Worm (Caenorhabditis elegans) whole organism, late embryonic: ENCODE measurements around the gene H08J19.1.

Experiments
- C08G9.2 ChIP-seq: sonication (generic microtip); optimal IDR thresholded peaks from 2 replicates; lab custom pipeline; 2016; ENCODE audit warnings: mild to moderate bottlenecking, missing genetic modification characterization, moderate library complexity, missing compliant biosample characterization
- F13H6.1 ChIP-seq: sonication (generic microtip); optimal IDR thresholded peaks from 2 replicates; lab custom pipeline; 2016; ENCODE audit warnings: missing genetic modification characterization, missing compliant biosample characterization
- K09A11.1 ChIP-seq: sonication (generic microtip); optimal IDR thresholded peaks from 2 replicates; lab custom pipeline; 2017; ENCODE audit warnings: antibody characterized with exemption, mild to moderate bottlenecking, missing genetic modification characterization, missing compliant biosample characterization; ENCODE audit not compliant: insufficient read depth
- ahr-1 ChIP-seq: sonication (generic microtip); optimal IDR thresholded peaks from 2 replicates; lab custom pipeline; 2016; ENCODE audit warnings: missing genetic modification characterization, missing compliant biosample characterization
- ceh-14 ChIP-seq: sonication (generic microtip); optimal IDR thresholded peaks from 2 replicates; lab custom pipeline; 2016; ENCODE audit warnings: missing genotype, missing genetic modification characterization, missing compliant biosample characterization
- ceh-2 ChIP-seq: sonication (generic microtip); optimal IDR thresholded peaks from 2 replicates; lab custom pipeline; 2016; ENCODE audit warnings: missing genotype, missing genetic modification characterization, missing compliant biosample characterization
- ceh-24 ChIP-seq: sonication (generic microtip); optimal IDR thresholded peaks from 2 replicates; lab custom pipeline; 2016; ENCODE audit warnings: mild to moderate bottlenecking, missing genetic modification characterization, missing compliant biosample characterization
- ceh-34 ChIP-seq: sonication (generic microtip); optimal IDR thresholded peaks from 2 replicates; lab custom pipeline; 2016; ENCODE audit warnings: mild to moderate bottlenecking, missing genetic modification characterization, missing compliant biosample characterization
- ceh-48 ChIP-seq: sonication (generic microtip); optimal IDR thresholded peaks from 2 replicates; lab custom pipeline; 2016; ENCODE audit warnings: missing genetic modification characterization, inconsistent platforms, missing compliant biosample characterization
- ceh-6 ChIP-seq: fragments of 200-800 bp; sonication (Bioruptor generic); optimal IDR thresholded peaks from 2 replicates; lab custom pipeline; 2018; ENCODE audit warnings: mild to moderate bottlenecking, missing genetic modification characterization, missing compliant biosample characterization
- dmd-4 ChIP-seq: sonication (generic microtip); optimal IDR thresholded peaks from 2 replicates; lab custom pipeline; 2016; ENCODE audit warnings: borderline replicate concordance, missing genetic modification characterization, missing compliant biosample characterization
- dve-1 ChIP-seq: sonication (generic microtip); optimal IDR thresholded peaks from 2 replicates; lab custom pipeline; 2017; ENCODE audit warnings: antibody characterized with exemption, mild to moderate bottlenecking, missing genetic modification characterization, missing compliant biosample characterization
- ets-4 ChIP-seq: sonication (generic microtip); optimal IDR thresholded peaks from 2 replicates; lab custom pipeline; 2016; ENCODE audit warnings: missing genetic modification characterization, missing compliant biosample characterization
- eyg-1 ChIP-seq: sonication (generic microtip); optimal IDR thresholded peaks from 2 replicates; lab custom pipeline; 2016; ENCODE audit warnings: missing genotype, missing genetic modification characterization, missing compliant biosample characterization
- fax-1 ChIP-seq: sonication (generic microtip); optimal IDR thresholded peaks from 2 replicates; lab custom pipeline; 2016; ENCODE audit warnings: missing genotype, missing genetic modification characterization, missing compliant biosample characterization
- fkh-6 ChIP-seq: sonication (generic microtip); optimal IDR thresholded peaks from 2 replicates; lab custom pipeline; 2016; ENCODE audit warnings: missing genetic modification characterization, missing compliant biosample characterization
- hlh-13 ChIP-seq: fragments of 200-800 bp; sonication (Bioruptor generic); optimal IDR thresholded peaks from 2 replicates; lab custom pipeline; 2018; ENCODE audit warnings: mild to moderate bottlenecking, missing genetic modification characterization, missing compliant biosample characterization
- hlh-30 ChIP-seq: sonication (generic microtip); optimal IDR thresholded peaks from 2 replicates; lab custom pipeline; 2017; ENCODE audit warnings: antibody characterized with exemption, missing genetic modification characterization, missing compliant biosample characterization; ENCODE audit not compliant: insufficient read depth
- hlh-8 ChIP-seq: sonication (generic microtip); optimal IDR thresholded peaks from 2 replicates; lab custom pipeline; 2016; ENCODE audit warnings: missing genotype, missing genetic modification characterization, missing compliant biosample characterization
- lin-11 ChIP-seq: fragments of 200-800 bp; sonication (Bioruptor generic); optimal IDR thresholded peaks from 2 replicates; lab custom pipeline; 2018; ENCODE audit warnings: mild to moderate bottlenecking, missing genetic modification characterization, missing compliant biosample characterization
- mec-3 ChIP-seq: sonication (generic microtip); optimal IDR thresholded peaks from 2 replicates; lab custom pipeline; 2016; ENCODE audit warnings: borderline replicate concordance, missing genetic modification characterization, missing compliant biosample characterization
- nfya-1 ChIP-seq: sonication (generic microtip); optimal IDR thresholded peaks from 2 replicates; lab custom pipeline; 2017; ENCODE audit warnings: missing genetic modification characterization, mild to moderate bottlenecking, missing compliant biosample characterization, antibody characterized with exemption, moderate library complexity
- nhr-11 ChIP-seq: fragments of 150-350 bp; optimal IDR thresholded peaks from 2 replicates; lab custom pipeline; 2014; ENCODE audit warnings: missing biosample characterization, missing genetic modification characterization
- nhr-232 ChIP-seq: sonication (generic microtip); optimal IDR thresholded peaks from 2 replicates; lab custom pipeline; 2016; ENCODE audit warnings: missing genetic modification characterization, missing compliant biosample characterization
- npax-4 ChIP-seq: sonication (generic microtip); optimal IDR thresholded peaks from 2 replicates; lab custom pipeline; 2016; ENCODE audit warnings: missing genetic modification characterization, missing compliant biosample characterization
- odd-2 ChIP-seq: sonication (generic microtip); optimal IDR thresholded peaks from 2 replicates; lab custom pipeline; 2017; ENCODE audit warnings: antibody characterized with exemption, mild to moderate bottlenecking, missing genetic modification characterization, missing compliant biosample characterization
- pax-1 ChIP-seq: fragments of 150-350 bp; optimal IDR thresholded peaks from 2 replicates; lab custom pipeline; 2014; ENCODE audit warnings: missing biosample characterization, missing genetic modification characterization
- pha-2 ChIP-seq: sonication (generic microtip); optimal IDR thresholded peaks from 2 replicates; lab custom pipeline; 2017; ENCODE audit warnings: mild to moderate bottlenecking, missing genetic modification characterization, missing compliant biosample characterization
- pha-4 ChIP-seq: fragments of 150-350 bp; optimal IDR thresholded peaks from 2 replicates; lab custom pipeline; 2018; ENCODE audit warnings: missing biosample characterization, missing genetic modification reagents, missing genetic modification characterization
- pros-1 ChIP-seq: fragments of 150-350 bp; optimal IDR thresholded peaks from 2 replicates; lab custom pipeline; 2014; ENCODE audit warnings: missing biosample characterization, missing genetic modification reagents, missing genetic modification characterization
- sox-2 ChIP-seq: fragments of 200-800 bp; sonication (Bioruptor generic); IDR thresholded peaks from 2 replicates; pipeline ENCODE4 v1.3.6; 2022; ENCODE audit warnings: missing genetic modification reagents, missing genetic modification characterization, missing compliant biosample characterization
- syd-9 ChIP-seq: sonication (generic microtip); optimal IDR thresholded peaks from 2 replicates; lab custom pipeline; 2016; ENCODE audit warnings: mild to moderate bottlenecking, missing genetic modification characterization, moderate library complexity, missing compliant biosample characterization
- ttx-3 ChIP-seq: sonication (generic microtip); optimal IDR thresholded peaks from 2 replicates; lab custom pipeline; 2016; ENCODE audit warnings: missing genetic modification reagents, missing genetic modification characterization, missing compliant biosample characterization
- unc-3 ChIP-seq, 2 experiments: fragments of 200-800 bp in 1 of 2; sonication (Bioruptor generic) in 1 of 2; sonication (generic microtip) in 1 of 2; conservative IDR thresholded peaks in 1 of 2; optimal IDR thresholded peaks in 1 of 2; 2 replicates each; pipeline versions ENCODE4 v1.3.6 to Lab custom; 2016 to 2022; ENCODE audit warnings: missing compliant biosample characterization in 2 of 2, missing genetic modification characterization in 2 of 2, missing genetic modification reagents in 1 of 2
- unc-42 ChIP-seq: sonication (generic microtip); optimal IDR thresholded peaks from 2 replicates; lab custom pipeline; 2016; ENCODE audit warnings: missing genotype, missing genetic modification characterization, missing compliant biosample characterization
- unc-55 ChIP-seq: sonication (generic microtip); optimal IDR thresholded peaks from 2 replicates; lab custom pipeline; 2017; ENCODE audit warnings: missing biosample characterization, missing genetic modification reagents, missing genetic modification characterization
- unc-86 ChIP-seq: sonication (generic microtip); optimal IDR thresholded peaks from 2 replicates; lab custom pipeline; 2016; ENCODE audit warnings: missing genetic modification characterization, missing compliant biosample characterization

Gene H08J19.1

ce11 chrX:15627814-15628213 is 14.9 kb upstream of the H08J19.1 start:
- TF ChIP-seq unc-42 (tag; lab: Kevin White, UChicago) (peak; percentile 16), ets-4 (tag; lab: Kevin White, UChicago) (no peak)

DNA sequence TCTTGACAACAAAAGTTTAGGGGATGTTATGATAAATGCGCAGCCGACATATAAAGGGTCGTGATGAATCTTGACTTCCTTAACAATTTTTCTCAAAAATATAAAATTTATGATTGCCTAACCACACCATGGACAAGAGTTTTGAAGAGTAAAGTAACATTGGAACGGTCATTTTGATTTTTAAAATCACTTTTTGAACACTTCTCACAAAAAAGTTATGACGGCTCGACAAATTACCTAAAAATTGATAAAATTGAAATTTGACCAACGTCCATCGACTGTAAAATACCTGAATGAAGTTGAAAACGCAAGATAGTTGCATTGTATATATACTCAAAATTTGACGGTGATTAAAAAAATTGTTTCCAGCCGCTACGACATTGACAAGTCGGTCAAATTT is 13.8 kb upstream of the H08J19.1 start:
- TF ChIP-seq hlh-30 (tag; lab: Kevin White, UChicago) (no peak), pros-1 (tag; lab: Kevin White, UChicago) (no peak), C08G9.2 (tag; lab: Kevin White, UChicago) (no peak), ahr-1 (tag; lab: Kevin White, UChicago) (no peak), ceh-14 (tag; lab: Kevin White, UChicago) (no peak), lin-11 (tag; lab: Kevin White, UChicago) (no peak), pha-4 (tag; lab: Kevin White, UChicago) (no peak), fkh-6 (tag; lab: Kevin White, UChicago) (no peak), syd-9 (tag; lab: Kevin White, UChicago) (no peak), ttx-3 (tag; lab: Kevin White, UChicago) (no peak), fax-1 (tag; lab: Kevin White, UChicago) (no peak)
- TF ChIP-seq, all 69 proteins: peak for 0

DNA sequence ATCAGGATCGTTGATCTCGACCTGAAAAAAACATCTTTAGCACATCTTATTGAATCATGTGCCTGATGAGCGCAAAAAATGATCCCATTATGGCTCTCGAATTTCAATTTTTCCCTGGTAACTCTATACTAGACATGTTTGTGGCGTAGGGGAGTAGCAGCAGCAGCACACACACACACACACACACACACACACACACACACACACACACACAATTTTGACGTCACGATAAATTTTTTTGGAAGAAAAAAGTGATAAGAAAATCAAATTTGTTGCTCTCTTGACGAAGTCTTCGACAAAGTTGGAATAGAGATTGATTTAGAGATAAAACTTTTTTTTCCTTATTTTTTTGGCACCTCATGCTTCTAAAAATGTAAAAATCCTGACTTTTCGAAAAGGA is 13.1 kb upstream of the H08J19.1 start:
- TF ChIP-seq unc-3 (GFP tag; conservative IDR thresholded peaks at IDR 0.05; lab: Robert Waterston, UW) (no peak), unc-3 (tag; optimal IDR thresholded peaks at IDR 0.05; lab: Kevin White, UChicago) (no peak), fax-1 (tag; lab: Kevin White, UChicago) (no peak), nhr-11 (tag; lab: Kevin White, UChicago) (no peak), npax-4 (tag; lab: Kevin White, UChicago) (no peak), hlh-8 (tag; lab: Kevin White, UChicago) (no peak), dmd-4 (tag; lab: Kevin White, UChicago) (no peak), nhr-232 (tag; lab: Kevin White, UChicago) (no peak), unc-42 (tag; lab: Kevin White, UChicago) (no peak), ceh-24 (no peak), hlh-13 (GFP tag; lab: Kevin White, UChicago) (no peak), unc-55 (GFP tag; lab: Kevin White, UChicago) (no peak), ceh-34 (tag; lab: Kevin White, UChicago) (no peak), pros-1 (tag; lab: Kevin White, UChicago) (no peak), sox-2 (GFP tag; lab: Robert Waterston, UW) (no peak), hlh-30 (tag; lab: Kevin White, UChicago) (no peak), nfya-1 (tag; lab: Kevin White, UChicago) (no peak), ceh-6 (GFP tag; lab: Kevin White, UChicago) (no peak), eyg-1 (no peak), odd-2 (tag; lab: Kevin White, UChicago) (no peak), ceh-2 (tag; lab: Kevin White, UChicago) (no peak)

- TF ChIP-seq hlh-30 (tag; lab: Kevin White, UChicago) (no peak), fax-1 (tag; lab: Kevin White, UChicago) (no peak), K09A11.1 (tag; lab: Kevin White, UChicago) (no peak), pax-1 (tag; lab: Kevin White, UChicago) (no peak), unc-86 (tag; lab: Kevin White, UChicago) (no peak), unc-3 (GFP tag; conservative IDR thresholded peaks at IDR 0.05; lab: Robert Waterston, UW) (no peak), unc-3 (tag; optimal IDR thresholded peaks at IDR 0.05; lab: Kevin White, UChicago) (no peak), ttx-3 (tag; lab: Kevin White, UChicago) (no peak), F13H6.1 (tag; lab: Kevin White, UChicago) (no peak), ets-4 (tag; lab: Kevin White, UChicago) (no peak), pha-2 (tag; lab: Kevin White, UChicago) (no peak), sox-2 (GFP tag; lab: Robert Waterston, UW) (no peak), ceh-48 (tag; lab: Kevin White, UChicago) (no peak), ceh-6 (GFP tag; lab: Kevin White, UChicago) (no peak), dve-1 (tag; lab: Kevin White, UChicago) (no peak), mec-3 (tag; lab: Kevin White, UChicago) (no peak)
Observed at ce11 chrX:15630340-15630739, 12.4 kb upstream of the H08J19.1 start, which contains the start of gene K09E9.4. TSS of gene K09E9.4 (minus strand) at chrX:15630440.
